Fruit fly (Drosophila melanogaster): ENCODE measurements around the gene CG11109.

DNA sequence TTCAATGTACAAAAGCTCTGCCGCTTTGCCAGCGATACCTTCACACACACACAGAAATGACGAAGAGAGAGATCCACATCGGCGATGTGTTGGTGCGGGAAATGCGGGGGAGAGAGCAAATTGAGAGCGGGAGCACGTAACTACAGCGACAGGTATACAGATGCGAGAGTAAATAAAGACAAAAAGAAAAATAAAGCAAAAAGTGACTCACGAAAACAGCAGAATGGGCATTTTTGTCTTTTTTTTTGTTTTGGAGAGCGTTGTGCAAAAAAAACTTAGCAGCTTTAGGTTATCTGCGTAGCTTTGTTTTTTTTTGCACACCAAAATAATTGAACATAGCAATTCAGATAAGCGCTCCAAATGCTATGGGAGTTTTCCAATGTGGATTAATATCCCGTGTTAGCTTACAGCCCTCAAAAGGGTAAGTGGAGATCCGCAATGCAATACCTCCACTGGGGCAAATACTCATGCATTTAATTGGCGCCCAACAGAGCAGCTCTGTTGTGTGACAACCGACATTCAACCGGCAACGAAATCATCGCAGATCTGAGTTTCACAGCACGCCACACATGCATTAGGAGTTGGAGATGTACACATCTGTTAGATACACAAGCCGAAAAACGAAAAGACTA is 49.3 kb upstream of the CG11109 start:
- TF ChIP-seq pan (optimal IDR thresholded peaks at IDR 0.05): no peak
- no peak for TF ChIP-seq pan (GFP tag; optimal IDR thresholded peaks at IDR 0.05 in 1 of 2, IDR thresholded peaks at IDR 0.05 in 1 of 2)
- TF ChIP-seq CG8924 (tag; optimal IDR thresholded peaks at IDR 0.05): no peak
- TF ChIP-seq ab (GFP tag; optimal IDR thresholded peaks at IDR 0.05): no peak
- no peak for TF ChIP-seq CG12299 (tag; optimal IDR thresholded peaks at IDR 0.05)

Data from whole organism, embryonic.